Worm (Caenorhabditis elegans): Measurements from ENCODE around the gene cyp-14A2.

ce11 chrX:13305779-13306178 is 36.3 kb upstream of the cyp-14A2 start, which contains the start of gene srd-43:
- no peak for TF ChIP-seq flt-1 (GFP tag; IDR thresholded peaks at IDR 0.05)
- TF ChIP-seq ama-1 (optimal IDR thresholded peaks at IDR 0.05) = no peak
- TF ChIP-seq hmbx-1 (tag; optimal IDR thresholded peaks at IDR 0.05) = no peak
- no peak for TF ChIP-seq pes-1 (GFP tag; IDR thresholded peaks at IDR 0.05)
- TF ChIP-seq tbx-11 (GFP tag; IDR thresholded peaks at IDR 0.05) = no peak

Measured in whole organism, early embryonic.